Fruit fly (Drosophila melanogaster): ENCODE measurements around the gene Ugt303B3.

- TF ChIP-seq CG8478 (optimal IDR thresholded peaks at IDR 0.05) (no peak), CTCF (optimal IDR thresholded peaks at IDR 0.05) (no peak)
Measured at dm6 chr3R:23504760-23505159, 29.8 kb downstream of the Ugt303B3 start.
